Worm (Caenorhabditis elegans) whole organism, L1 larva: ENCODE data around the gene K07H8.12.

ENCODE experiments used
- elt-2 ChIP-seq: sonication (generic microtip); optimal IDR thresholded peaks from 2 replicates; lab custom pipeline; 2016; ENCODE audit warnings: missing genetic modification characterization, mild to moderate bottlenecking, inconsistent platforms, missing compliant biosample characterization, missing genetic modification reagents
- ets-5 ChIP-seq: fragments of 200-800 bp; sonication (Bioruptor generic); IDR thresholded peaks from 2 replicates; pipeline ENCODE4 v1.3.6; 2022; ENCODE audit warnings: missing genetic modification characterization, missing compliant biosample characterization
- fkh-4 ChIP-seq: sonication (generic microtip); optimal IDR thresholded peaks from 2 replicates; lab custom pipeline; 2016; ENCODE audit warnings: missing compliant biosample characterization, missing genetic modification characterization, borderline replicate concordance
- grh-1 ChIP-seq: fragments of 200-800 bp; sonication (Bioruptor generic); IDR thresholded peaks from 2 replicates; pipeline ENCODE4 v1.3.6; 2022; ENCODE audit warnings: missing genetic modification reagents, missing genetic modification characterization, missing compliant biosample characterization
- lin-13 ChIP-seq: fragments of 150-350 bp; optimal IDR thresholded peaks from 2 replicates; lab custom pipeline; 2014; ENCODE audit warnings: missing biosample characterization, missing genetic modification reagents, missing genetic modification characterization
- mdl-1 ChIP-seq, 2 experiments: fragments of 150-350 bp; optimal IDR thresholded peaks; 2 replicates each; lab custom pipeline; 2014 to 2017; ENCODE audit warnings: missing biosample characterization in 2 of 2, missing genetic modification characterization in 2 of 2, inconsistent platforms in 1 of 2
- nhr-12 ChIP-seq: sonication (generic microtip); optimal IDR thresholded peaks from 2 replicates; lab custom pipeline; 2017; ENCODE audit warnings: missing biosample characterization, missing genetic modification characterization
- nhr-28 ChIP-seq: fragments of 150-350 bp; optimal IDR thresholded peaks from 2 replicates; lab custom pipeline; 2014; ENCODE audit warnings: missing biosample characterization, missing genetic modification characterization
- nhr-76 ChIP-seq: sonication (generic microtip); optimal IDR thresholded peaks from 2 replicates; lab custom pipeline; 2017; ENCODE audit warnings: missing biosample characterization, missing genetic modification characterization
- pqm-1 ChIP-seq: sonication (generic microtip); optimal IDR thresholded peaks from 3 replicates; lab custom pipeline; 2017; ENCODE audit warnings: missing biosample characterization, missing genetic modification characterization
- snpc-4 ChIP-seq: fragments of 150-350 bp; optimal IDR thresholded peaks from 2 replicates; lab custom pipeline; 2014; ENCODE audit warnings: missing biosample characterization, missing genetic modification characterization
- ztf-11 ChIP-seq, 2 experiments: sonication (generic microtip); optimal IDR thresholded peaks; 2 replicates each; lab custom pipeline; 2016 to 2017; ENCODE audit warnings: missing genetic modification characterization in 2 of 2, missing biosample characterization in 1 of 2, missing compliant biosample characterization in 1 of 2

DNA sequence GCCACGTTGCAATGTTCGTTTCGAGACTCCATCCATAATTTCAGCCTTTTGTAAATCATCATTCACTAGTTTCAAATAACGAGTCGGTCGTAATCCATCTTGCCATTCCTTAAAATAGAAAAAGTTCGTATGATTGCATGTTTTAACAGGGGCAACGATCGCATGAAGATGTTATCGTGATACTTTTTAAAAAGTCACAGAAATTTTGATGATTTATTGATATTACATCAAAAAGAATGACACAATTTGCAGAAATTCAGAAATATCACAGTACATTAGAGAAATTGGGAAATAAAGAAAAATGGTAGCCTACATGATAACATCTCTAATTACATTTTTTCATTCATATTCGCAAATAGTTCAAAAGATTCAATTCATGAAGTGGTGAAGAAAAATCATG lies 3.2 kb downstream of the K07H8.12 start:
- TF ChIP-seq lin-13 (GFP tag; lab: Kevin White, UChicago) = no peak
- TF ChIP-seq mdl-1 (tag; optimal IDR thresholded peaks at IDR 0.05; lab: Kevin White, UChicago) = no peak
- TF ChIP-seq ztf-11 (tag; optimal IDR thresholded peaks at IDR 0.05; lab: Kevin White, UChicago) = no peak
- TF ChIP-seq fkh-4 (tag; lab: Kevin White, UChicago) = no peak
- TF ChIP-seq pqm-1 (tag; lab: Kevin White, UChicago) = no peak
- TF ChIP-seq grh-1 (GFP tag; lab: Robert Waterston, UW) = no peak
- no peak for TF ChIP-seq nhr-76 (tag; lab: Kevin White, UChicago)
- no peak for TF ChIP-seq ets-5 (GFP tag; lab: Robert Waterston, UW)
- no peak for TF ChIP-seq nhr-12 (tag; lab: Kevin White, UChicago)
- TF ChIP-seq elt-2 = no peak
- no peak for TF ChIP-seq snpc-4 (tag; lab: Kevin White, UChicago)
- TF ChIP-seq nhr-28 (tag; lab: Kevin White, UChicago) = no peak
